Worm (Caenorhabditis elegans) whole organism, L1 larva: ENCODE data around the gene sec-16A.1.

Source experiments
- ama-1 ChIP-seq: fragments of 150-350 bp; optimal IDR thresholded peaks from 2 replicates; lab custom pipeline; 2014
- nhr-11 ChIP-seq: fragments of 150-350 bp; optimal IDR thresholded peaks from 2 replicates; lab custom pipeline; 2014; ENCODE audit warnings: missing biosample characterization, missing genetic modification characterization

ce11 chrIII:9149132-9149531 is 23.5 kb downstream of the sec-16A.1 start:
- TF ChIP-seq nhr-11 (tag; lab: Kevin White, UChicago) (no peak), ama-1 (lab: Kevin White, UChicago) (no peak)
